Worm (Caenorhabditis elegans): Measurements from ENCODE around the gene fbxb-98.
"Not testable (repeated sequence)": the region's sequence is repeated elsewhere in the genome, so short reads cannot be mapped to it uniquely, and the experiment has no call there.

DNA sequence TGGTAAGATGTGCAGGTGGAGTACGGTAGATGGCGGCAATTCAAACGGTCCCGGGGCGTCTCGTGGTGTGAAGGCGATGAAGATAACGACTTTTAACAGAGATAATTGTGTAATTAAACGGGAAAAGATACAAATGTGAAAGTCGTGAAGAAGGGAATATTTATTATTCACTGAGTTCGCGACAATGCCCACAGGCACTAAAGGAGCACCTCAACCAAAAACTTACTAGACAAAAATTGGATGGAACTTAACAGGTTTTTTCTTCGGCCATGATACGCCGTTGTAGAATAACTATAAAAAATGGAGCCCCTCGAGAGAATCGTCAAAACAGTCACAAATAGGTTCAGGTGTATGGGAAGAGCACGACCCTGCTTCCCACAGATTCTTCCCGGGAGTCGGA lies at the start of gene fbxb-98:
- TF ChIP-seq nhr-25 (tag; optimal IDR thresholded peaks at IDR 0.05); unc-62 (GFP tag; optimal IDR thresholded peaks at IDR 0.05); ceh-16 (tag; optimal IDR thresholded peaks at IDR 0.05); ztf-11 (tag; optimal IDR thresholded peaks at IDR 0.05); lsy-2 (tag; optimal IDR thresholded peaks at IDR 0.05); nhr-11 (tag; optimal IDR thresholded peaks at IDR 0.05); elt-3 (tag; optimal IDR thresholded peaks at IDR 0.05); zag-1 (tag; optimal IDR thresholded peaks at IDR 0.05): not testable (repeated sequence)
